Fruit fly (Drosophila melanogaster) whole organism: ENCODE measurements around the gene GstD2.

Source experiments
- CG8478 ChIP-seq: fragments of >200 bp; optimal IDR thresholded peaks from 2 replicates; lab custom pipeline; 2018; ENCODE audit warnings: inconsistent platforms
- Dll ChIP-seq: fragments of >200 bp; optimal IDR thresholded peaks from 2 replicates; lab custom pipeline; 2017
- EcR ChIP-seq, 2 experiments: fragments of >200 bp; optimal IDR thresholded peaks; 2 replicates each; lab custom pipeline; 2017; ENCODE audit warnings: missing biosample characterization in 2 of 2, missing genetic modification characterization in 2 of 2, missing genetic modification reagents in 2 of 2
- pan ChIP-seq: fragments of >200 bp; optimal IDR thresholded peaks from 2 replicates; lab custom pipeline; 2017
- psq ChIP-seq: fragments of >200 bp; optimal IDR thresholded peaks from 2 replicates; lab custom pipeline; 2017
- usp ChIP-seq: fragments of >200 bp; optimal IDR thresholded peaks from 2 replicates; lab custom pipeline; 2017; ENCODE audit warnings: missing biosample characterization, missing genetic modification characterization, mixed read lengths

Gene GstD2

DNA sequence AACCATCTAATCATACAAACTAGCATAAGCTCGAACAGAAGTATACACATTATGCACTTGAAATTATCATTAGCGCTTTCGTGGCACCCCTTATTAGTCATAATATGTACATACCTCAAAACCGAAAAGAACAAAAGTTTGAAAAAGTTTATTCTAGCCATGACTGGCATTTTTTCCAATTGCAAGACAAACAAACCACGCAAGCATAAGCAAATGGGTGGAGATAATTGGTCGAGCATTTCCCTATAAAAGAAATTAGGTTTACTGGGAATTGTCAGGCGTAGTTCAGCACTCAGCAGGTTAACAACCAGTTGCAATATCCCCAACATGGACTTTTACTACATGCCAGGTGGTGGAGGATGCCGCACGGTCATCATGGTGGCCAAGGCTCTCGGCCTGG is at the start of gene GstD2:
Gene GstD2, plus strand, starts transcription at position 301 of the 400 bp plus-strand sequence.
- TF ChIP-seq pan (no peak), psq (lab: Kevin White, UChicago) (no peak), usp (GFP tag; lab: Kevin White, UChicago) (no peak), EcR (GFP tag; optimal IDR thresholded peaks at IDR 0.05; lab: Kevin White, UChicago) (no peak), Dll (lab: Kevin White, UChicago) (no peak), CG8478 (lab: Kevin White, UChicago) (no peak)

dm6 chr3R:12323221-12323620 is 48.5 kb upstream of the GstD2 start, which contains the start of gene CG10013:
TSS of gene CG10013 (plus strand) at chr3R:12323521.
- TF ChIP-seq Dll (lab: Kevin White, UChicago) (no peak), psq (lab: Kevin White, UChicago) (no peak), pan (no peak), CG8478 (lab: Kevin White, UChicago) (no peak), usp (GFP tag; lab: Kevin White, UChicago) (no peak), EcR (GFP tag; optimal IDR thresholded peaks at IDR 0.05; lab: Kevin White, UChicago) (no peak)

DNA sequence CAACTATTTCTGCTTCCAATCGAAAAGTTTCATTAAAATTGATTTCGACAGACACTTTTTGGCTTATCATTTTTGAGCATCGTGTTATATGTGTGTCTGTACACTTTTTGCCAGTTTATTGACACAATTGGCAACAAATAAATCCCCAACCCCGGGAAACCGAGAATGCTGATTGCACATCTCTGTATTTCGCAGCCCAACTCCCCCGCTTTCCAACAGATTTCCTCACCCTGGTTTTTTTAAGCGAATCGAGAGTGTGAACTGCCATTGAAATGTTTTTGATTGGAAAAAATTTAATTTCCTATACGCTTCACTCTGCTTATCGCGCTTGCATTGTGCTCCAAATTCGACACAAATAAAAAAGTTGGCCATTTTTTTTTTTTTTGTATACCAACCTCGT is 44.9 kb upstream of the GstD2 start:
- TF ChIP-seq EcR (GFP tag; optimal IDR thresholded peaks at IDR 0.05; lab: Kevin White, UChicago), result no peak

DNA sequence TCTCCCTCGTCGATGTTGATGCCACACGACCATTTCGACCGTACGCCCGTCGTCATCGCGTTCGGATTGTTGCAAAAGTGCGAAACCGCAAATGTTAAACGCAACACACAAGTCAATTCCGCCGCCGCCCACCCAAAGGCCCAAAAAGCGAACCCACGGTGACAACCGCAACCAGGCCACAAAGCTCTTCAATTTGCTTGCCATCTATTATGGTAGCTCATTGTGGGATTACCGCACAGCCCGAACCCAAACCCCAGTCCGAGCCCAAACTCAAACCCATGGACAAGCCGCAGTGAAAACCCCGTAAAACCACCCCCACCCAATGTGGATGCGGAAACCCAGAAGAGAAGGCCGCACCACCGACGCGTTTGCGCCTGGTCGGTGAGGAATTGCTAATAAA is 41.9 kb upstream of the GstD2 start:
- TF ChIP-seq pan, result no peak
- no peak for TF ChIP-seq Dll (lab: Kevin White, UChicago)
- TF ChIP-seq usp (GFP tag; lab: Kevin White, UChicago), result no peak
- TF ChIP-seq EcR (GFP tag; optimal IDR thresholded peaks at IDR 0.05; lab: Kevin White, UChicago), result no peak
- TF ChIP-seq psq (lab: Kevin White, UChicago), result no peak
- TF ChIP-seq CG8478 (lab: Kevin White, UChicago), result no peak

DNA sequence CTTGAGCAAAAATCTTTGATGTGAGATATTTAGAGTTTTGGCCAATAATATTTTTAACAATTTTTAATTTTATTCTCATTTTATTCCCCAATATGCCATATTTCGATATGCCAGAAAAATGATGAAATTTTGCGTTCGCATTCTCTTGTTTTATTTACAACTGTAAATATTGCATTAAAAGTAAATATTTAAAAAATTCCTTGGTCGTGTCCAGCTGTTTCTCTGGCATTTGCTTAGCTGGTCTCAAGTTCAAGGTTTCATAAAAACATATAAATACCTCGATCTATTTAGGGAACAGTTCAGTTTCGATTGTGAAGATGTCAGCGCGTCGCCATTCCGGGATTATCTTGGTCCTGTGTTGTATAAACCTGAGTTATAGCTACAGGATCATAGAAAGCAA is 30.4 kb upstream of the GstD2 start, which contains the start of gene Sgsf:
Gene Sgsf, plus strand, starts transcription at position 301 of the 400 bp plus-strand sequence.
- TF ChIP-seq psq (lab: Kevin White, UChicago), result no peak
- TF ChIP-seq EcR (GFP tag; optimal IDR thresholded peaks at IDR 0.05; lab: Kevin White, UChicago), result no peak
- no peak for TF ChIP-seq Dll (lab: Kevin White, UChicago)
- no peak for TF ChIP-seq usp (GFP tag; lab: Kevin White, UChicago)
- TF ChIP-seq CG8478 (lab: Kevin White, UChicago), result no peak
- no peak for TF ChIP-seq pan

DNA sequence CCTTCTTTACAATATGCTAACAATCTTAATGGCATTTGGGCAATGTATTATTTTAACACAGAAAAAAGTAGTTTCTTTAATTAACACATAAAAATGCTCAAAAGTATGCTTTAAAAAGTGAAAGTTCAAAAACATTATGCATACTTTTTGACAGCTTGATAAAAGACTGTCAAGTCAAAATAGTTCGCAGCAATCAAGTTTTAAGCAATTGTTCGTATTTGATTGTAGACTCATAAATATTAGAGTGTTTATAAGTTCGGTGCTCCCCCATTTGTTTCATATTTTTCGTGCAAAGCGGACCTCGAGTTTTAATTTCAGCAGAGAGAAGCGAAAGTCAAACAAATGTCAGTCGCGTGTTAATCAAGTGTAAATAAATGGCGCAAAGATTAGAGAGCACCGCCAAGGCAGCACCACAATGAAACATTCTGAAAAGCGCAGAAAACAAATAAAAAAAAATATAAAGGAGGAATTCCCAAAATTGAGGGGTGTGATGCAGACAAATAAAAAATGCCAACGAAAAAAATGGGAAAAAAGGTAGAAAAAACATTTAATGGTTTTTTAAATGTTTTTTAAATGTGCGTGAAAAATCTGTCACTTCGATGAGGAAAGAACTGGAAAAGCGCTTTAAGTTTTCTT is 26.7 kb upstream of the GstD2 start:
- no peak for TF ChIP-seq usp (GFP tag; lab: Kevin White, UChicago)
- TF ChIP-seq CG8478 (lab: Kevin White, UChicago), result no peak
- no peak for TF ChIP-seq pan
- TF ChIP-seq EcR (GFP tag; optimal IDR thresholded peaks at IDR 0.05; lab: Kevin White, UChicago), result no peak
- TF ChIP-seq Dll (lab: Kevin White, UChicago), result no peak
- no peak for TF ChIP-seq psq (lab: Kevin White, UChicago)

dm6 chr3R:12345989-12346388 is 25.8 kb upstream of the GstD2 start:
- TF ChIP-seq usp (GFP tag; lab: Kevin White, UChicago) (no peak), Dll (lab: Kevin White, UChicago) (no peak), EcR (GFP tag; optimal IDR thresholded peaks at IDR 0.05; lab: Kevin White, UChicago) (no peak), psq (lab: Kevin White, UChicago) (no peak), pan (no peak), CG8478 (lab: Kevin White, UChicago) (no peak)

- TF ChIP-seq EcR (GFP tag; optimal IDR thresholded peaks at IDR 0.05; lab: Kevin White, UChicago) (no peak), Dll (lab: Kevin White, UChicago) (no peak), CG8478 (lab: Kevin White, UChicago) (no peak), psq (lab: Kevin White, UChicago) (no peak), usp (GFP tag; lab: Kevin White, UChicago) (no peak), pan (no peak)
These were observed 24.1 kb upstream of the GstD2 start for dm6 chr3R:12347659-12348058.

- no peak for TF ChIP-seq pan
- no peak for TF ChIP-seq Dll (lab: Kevin White, UChicago)
- no peak for TF ChIP-seq usp (GFP tag; lab: Kevin White, UChicago)
- TF ChIP-seq psq (lab: Kevin White, UChicago), result no peak
- no peak for TF ChIP-seq EcR (GFP tag; optimal IDR thresholded peaks at IDR 0.05; lab: Kevin White, UChicago)
- TF ChIP-seq CG8478 (lab: Kevin White, UChicago), result no peak
These were observed 21.3 kb upstream of the GstD2 start, which contains the start of gene CG10038 for dm6 chr3R:12350497-12350896. TSS of gene CG10038 (minus strand) at chr3R:12350644.

DNA sequence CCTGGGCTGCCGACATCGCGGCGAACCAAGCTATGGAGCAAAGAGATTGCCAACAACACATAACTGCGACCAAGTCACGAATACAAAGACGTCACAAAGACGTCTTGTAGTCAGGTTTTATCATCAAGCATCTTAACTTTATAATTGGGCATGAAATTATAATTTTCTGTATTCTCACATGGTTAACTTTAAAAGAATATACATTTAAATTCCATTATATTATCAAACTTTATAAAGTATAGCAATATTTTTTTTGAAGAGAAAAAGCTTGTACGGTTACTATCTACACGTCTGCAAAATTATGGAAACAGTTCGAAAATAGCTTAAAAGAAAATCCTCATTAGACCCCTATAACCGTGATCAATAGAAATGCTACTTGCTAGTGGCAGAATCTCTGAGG is 19.8 kb upstream of the GstD2 start, which contains the start of gene CG10041:
Gene CG10041, minus strand, starts transcription at position 101 of the 400 bp plus-strand sequence.
- TF ChIP-seq CG8478 (lab: Kevin White, UChicago), result no peak
- no peak for TF ChIP-seq Dll (lab: Kevin White, UChicago)
- no peak for TF ChIP-seq usp (GFP tag; lab: Kevin White, UChicago)
- no peak for TF ChIP-seq EcR (GFP tag; optimal IDR thresholded peaks at IDR 0.05; lab: Kevin White, UChicago)
- no peak for TF ChIP-seq pan
- no peak for TF ChIP-seq psq (lab: Kevin White, UChicago)

DNA sequence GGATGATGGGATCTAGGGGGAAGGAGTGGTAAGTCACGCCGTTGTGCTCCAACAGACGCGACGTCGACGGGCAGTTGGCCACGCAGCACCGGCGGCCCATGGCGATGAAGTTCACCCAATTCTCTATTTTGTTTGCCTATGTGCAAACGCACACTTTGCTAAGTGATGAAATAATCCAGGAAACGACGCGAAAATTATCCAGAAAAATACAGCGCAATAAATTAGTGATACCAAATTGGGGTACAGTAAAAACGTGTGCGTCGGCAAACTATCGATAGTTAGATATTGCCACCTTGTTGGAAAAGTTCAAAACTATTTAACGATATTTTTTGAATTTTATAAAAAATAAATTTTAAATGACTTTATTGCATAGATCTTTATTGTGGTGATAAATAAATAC is 15.7 kb upstream of the GstD2 start, which contains the start of gene MBD-R2:
Gene MBD-R2, minus strand, starts transcription at position 222 of the 400 bp plus-strand sequence.
- TF ChIP-seq CG8478 (lab: Kevin White, UChicago) (no peak), pan (no peak), usp (GFP tag; lab: Kevin White, UChicago) (no peak)

DNA sequence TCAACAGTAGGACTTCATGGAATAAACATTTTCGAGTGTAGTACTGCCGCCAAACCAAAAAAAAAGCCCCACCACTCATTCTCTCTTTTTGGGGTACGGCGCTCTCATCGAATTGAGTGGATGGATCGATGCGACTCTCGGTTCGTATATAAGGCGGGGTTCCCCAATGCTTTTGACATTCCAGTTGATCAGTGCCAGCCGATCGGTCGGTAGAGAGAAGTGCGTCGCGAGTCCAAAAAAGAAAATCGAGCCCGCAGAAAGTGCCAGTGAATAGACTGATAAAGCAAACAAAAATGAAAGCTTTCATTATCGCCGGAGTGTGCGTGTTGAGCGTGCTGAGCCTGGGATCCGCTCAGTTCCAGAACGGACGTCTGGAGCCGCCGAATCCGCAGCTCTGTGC is 11.9 kb upstream of the GstD2 start, which contains the start of gene CG4115:
Gene CG4115, plus strand, starts transcription at position 172 of the 400 bp plus-strand sequence.
- no peak for TF ChIP-seq Dll (lab: Kevin White, UChicago)
- TF ChIP-seq EcR (GFP tag; optimal IDR thresholded peaks at IDR 0.05; lab: Kevin White, UChicago), result no peak
- TF ChIP-seq pan, result no peak
- TF ChIP-seq usp (GFP tag; lab: Kevin White, UChicago), result no peak
- no peak for TF ChIP-seq CG8478 (lab: Kevin White, UChicago)
- no peak for TF ChIP-seq psq (lab: Kevin White, UChicago)
